Fruit fly (Drosophila melanogaster) whole organism, adult: Measurements from ENCODE around the gene Gyc89Da.
A peak's percentile ranks its signal among the peaks of the same experiment; 100 is the strongest.

Experiments
- CG11617 ChIP-seq: fragments of 200-800 bp; sonication (Bioruptor generic); optimal IDR thresholded peaks from 2 replicates; lab custom pipeline; 2017; ENCODE audit warnings: mild to moderate bottlenecking, missing biosample characterization, missing genetic modification reagents, missing genetic modification characterization
- CG12768 ChIP-seq: fragments of 200-800 bp; sonication (Bioruptor generic); optimal IDR thresholded peaks from 2 replicates; lab custom pipeline; 2017; ENCODE audit warnings: missing biosample characterization, missing genetic modification characterization, mild to moderate bottlenecking, moderate library complexity, missing genetic modification reagents
- CG14711 ChIP-seq: fragments of 200-800 bp; sonication (Bioruptor generic); optimal IDR thresholded peaks from 2 replicates; lab custom pipeline; 2018; ENCODE audit warnings: missing biosample characterization, mild to moderate bottlenecking, missing genetic modification characterization, moderate library complexity
- CG1620 ChIP-seq: fragments of 200-800 bp; sonication (Bioruptor generic); optimal IDR thresholded peaks from 2 replicates; lab custom pipeline; 2016; ENCODE audit warnings: missing biosample characterization, missing genetic modification characterization
- CG33017 ChIP-seq: fragments of 200-800 bp; sonication (Bioruptor generic); optimal IDR thresholded peaks from 2 replicates; lab custom pipeline; 2018; ENCODE audit warnings: missing biosample characterization, mild to moderate bottlenecking, missing genetic modification characterization, moderate library complexity
- CG5204 ChIP-seq: fragments of 200-800 bp; sonication (Bioruptor generic); optimal IDR thresholded peaks from 2 replicates; lab custom pipeline; 2016; ENCODE audit warnings: missing biosample characterization, missing genetic modification characterization
- CG7045 ChIP-seq: fragments of 200-800 bp; sonication (Bioruptor generic); optimal IDR thresholded peaks from 2 replicates; lab custom pipeline; 2017; ENCODE audit warnings: missing biosample characterization, mild to moderate bottlenecking, missing genetic modification characterization
- CG7101 ChIP-seq: fragments of 200-800 bp; sonication (Bioruptor generic); optimal IDR thresholded peaks from 2 replicates; lab custom pipeline; 2018; ENCODE audit warnings: missing biosample characterization, mild to moderate bottlenecking, missing genetic modification characterization, moderate library complexity
- Clk ChIP-seq: fragments of 200-800 bp; sonication (Bioruptor generic); optimal IDR thresholded peaks from 2 replicates; lab custom pipeline; 2017; ENCODE audit warnings: missing biosample characterization, missing genetic modification characterization
- Crg-1 ChIP-seq: fragments of 200-800 bp; sonication (Bioruptor generic); optimal IDR thresholded peaks from 2 replicates; lab custom pipeline; 2016; ENCODE audit warnings: missing biosample characterization, missing genetic modification characterization
- Hr96 ChIP-seq: fragments of 200-800 bp; sonication (Bioruptor generic); optimal IDR thresholded peaks from 2 replicates; lab custom pipeline; 2016; ENCODE audit warnings: missing biosample characterization, missing genetic modification characterization
- Mnt ChIP-seq: fragments of 200-800 bp; sonication (Bioruptor generic); optimal IDR thresholded peaks from 2 replicates; lab custom pipeline; 2016; ENCODE audit warnings: missing biosample characterization, mild to moderate bottlenecking, missing genetic modification characterization
- bab1 ChIP-seq: fragments of 200-800 bp; sonication (Bioruptor generic); optimal IDR thresholded peaks from 3 replicates; lab custom pipeline; 2019; ENCODE audit warnings: missing biosample characterization, mild to moderate bottlenecking, missing genetic modification characterization, moderate library complexity
- cic ChIP-seq: fragments of 200-800 bp; sonication (Bioruptor generic); optimal IDR thresholded peaks from 2 replicates; lab custom pipeline; 2017; ENCODE audit warnings: missing biosample characterization, mild to moderate bottlenecking, missing genetic modification characterization, moderate library complexity
- cnc ChIP-seq, 2 experiments: fragments of >200 bp; optimal IDR thresholded peaks; 2 replicates each; lab custom pipeline; 2017
- kay ChIP-seq: fragments of 200-800 bp; sonication (Bioruptor generic); peaks from one replicate; lab custom pipeline; 2016; ENCODE audit warnings: missing biosample characterization, missing genetic modification characterization, borderline replicate concordance
- ovo ChIP-seq: fragments of 200-800 bp; sonication (Bioruptor generic); optimal IDR thresholded peaks from 2 replicates; lab custom pipeline; 2016; ENCODE audit warnings: missing biosample characterization, missing genetic modification characterization
- pad ChIP-seq: fragments of 200-800 bp; sonication (Bioruptor generic); optimal IDR thresholded peaks from 3 replicates; lab custom pipeline; 2017; ENCODE audit warnings: missing biosample characterization, missing genetic modification characterization, mild to moderate bottlenecking, moderate library complexity, missing genetic modification reagents
- tj ChIP-seq: fragments of 200-800 bp; sonication (Bioruptor generic); optimal IDR thresholded peaks from 3 replicates; lab custom pipeline; 2017; ENCODE audit warnings: missing biosample characterization, mild to moderate bottlenecking, missing genetic modification characterization, moderate library complexity
- toe ChIP-seq: fragments of 200-800 bp; sonication (Bioruptor generic); optimal IDR thresholded peaks from 2 replicates; lab custom pipeline; 2016; ENCODE audit warnings: missing biosample characterization, missing genetic modification characterization

The Gyc89Da gene

DNA sequence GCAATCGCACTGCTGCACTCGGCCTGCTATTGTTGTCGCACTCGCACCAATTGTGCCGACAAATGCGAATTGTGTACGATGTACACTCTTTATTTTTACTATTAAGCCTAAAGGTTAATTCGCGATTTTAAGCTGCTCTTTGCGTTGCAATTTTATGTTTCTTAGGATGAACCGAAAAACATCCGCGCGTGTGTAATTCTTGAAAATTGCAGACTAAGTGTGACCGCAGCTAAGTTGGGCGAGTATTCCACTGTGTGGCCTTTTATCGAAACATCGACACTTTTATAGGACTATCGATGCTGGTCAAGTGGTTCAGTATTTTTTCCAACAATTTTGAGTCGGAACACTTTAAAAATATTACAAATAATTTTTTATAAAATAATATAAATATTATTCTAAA lies 18.8 kb upstream of the Gyc89Da start, which contains the start of gene Pak3:
Pak3 (minus strand) TSS at position 225 of the 400 bp plus-strand sequence.
- TF ChIP-seq CG7101 (tag; lab: Kevin White, UChicago) (peak; percentile 22), CG33017 (peak; percentile 9), toe (no peak), Crg-1 (GFP tag; lab: Kevin White, UChicago) (no peak), CG5204 (no peak), kay (GFP tag; lab: Kevin White, UChicago) (peak; percentile 44), pad (GFP tag; lab: Kevin White, UChicago) (no peak), CG11617 (no peak), CG14711 (tag; lab: Kevin White, UChicago) (peak; percentile 18), bab1 (GFP tag; lab: Kevin White, UChicago) (peak; percentile 66), ovo (GFP tag; lab: Kevin White, UChicago) (no peak), CG1620 (GFP tag; lab: Kevin White, UChicago) (peak; percentile 9), CG7045 (no peak), Mnt (no peak), Clk (GFP tag; lab: Kevin White, UChicago) (no peak)

DNA sequence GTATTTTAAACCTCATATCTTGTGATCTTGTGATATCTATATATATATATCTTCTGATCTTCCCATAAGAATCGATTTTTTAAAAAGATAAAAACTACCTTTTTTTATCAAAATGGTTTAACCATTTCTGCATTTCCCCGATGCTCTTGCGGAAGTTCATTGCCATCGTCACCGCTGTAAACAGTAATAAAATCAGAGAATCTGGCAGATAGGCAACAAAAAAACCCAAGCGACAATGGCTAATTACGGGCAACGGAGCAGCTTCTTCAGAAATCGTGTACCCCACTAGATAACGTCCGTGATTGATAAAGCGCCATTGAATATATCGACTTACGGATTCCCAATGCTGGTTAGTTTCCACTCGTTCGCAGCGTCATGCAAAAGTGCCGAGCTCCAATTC lies 18.2 kb upstream of the Gyc89Da start, which contains the start of gene CG10405:
CG10405 (plus strand) TSS at position 301 of the 400 bp plus-strand sequence.
- TF ChIP-seq Clk (GFP tag; lab: Kevin White, UChicago) (no peak), Mnt (no peak), cic (GFP tag; lab: Kevin White, UChicago) (no peak), CG5204 (no peak), Hr96 (no peak), CG7045 (no peak)

DNA sequence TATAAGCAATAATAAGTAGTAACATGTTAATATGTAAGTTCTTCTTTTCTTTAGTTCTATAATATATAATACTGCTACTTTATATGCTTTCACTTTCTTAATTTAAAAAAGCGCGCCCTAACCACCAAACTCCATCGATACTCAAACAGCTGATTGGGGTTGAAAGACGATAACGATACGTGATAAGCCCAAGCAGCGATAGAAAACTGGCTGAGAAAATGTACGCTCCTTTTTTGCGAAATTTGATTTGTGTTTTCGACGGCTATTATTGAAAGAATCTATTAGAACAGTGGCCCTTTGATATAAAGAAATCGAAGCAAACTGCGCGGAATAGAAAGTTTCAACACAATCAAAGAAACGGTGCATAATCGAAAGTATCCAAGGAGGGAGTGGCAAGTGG lies 16.5 kb upstream of the Gyc89Da start, which contains the start of gene CG14883:
CG14883 (plus strand) TSS at position 178 of the 400 bp plus-strand sequence.
- TF ChIP-seq Hr96 (no peak), cic (GFP tag; lab: Kevin White, UChicago) (no peak), kay (GFP tag; lab: Kevin White, UChicago) (peak; percentile 42)

DNA sequence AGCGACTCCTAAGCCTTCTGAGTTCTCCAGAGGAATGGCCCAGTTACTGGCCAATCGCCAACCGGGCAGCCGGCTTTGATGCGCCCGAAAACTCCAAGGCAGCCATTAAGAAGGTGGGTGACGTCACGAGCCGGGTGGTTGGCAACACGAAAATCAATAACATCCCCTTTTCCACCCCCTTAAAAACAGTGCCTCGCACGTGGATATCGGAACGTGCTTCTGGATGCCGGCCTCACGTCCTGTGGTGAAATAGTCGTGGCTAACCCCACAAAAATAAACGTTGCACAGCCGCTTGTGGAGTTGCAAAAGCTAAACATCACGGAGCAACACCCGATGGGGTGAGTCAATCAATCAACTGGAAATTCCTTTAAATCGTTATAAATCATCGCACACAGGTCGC lies 15.8 kb upstream of the Gyc89Da start:
- TF ChIP-seq tj (GFP tag; lab: Kevin White, UChicago): no peak
- TF ChIP-seq Mnt: no peak
- TF ChIP-seq CG11617: no peak

DNA sequence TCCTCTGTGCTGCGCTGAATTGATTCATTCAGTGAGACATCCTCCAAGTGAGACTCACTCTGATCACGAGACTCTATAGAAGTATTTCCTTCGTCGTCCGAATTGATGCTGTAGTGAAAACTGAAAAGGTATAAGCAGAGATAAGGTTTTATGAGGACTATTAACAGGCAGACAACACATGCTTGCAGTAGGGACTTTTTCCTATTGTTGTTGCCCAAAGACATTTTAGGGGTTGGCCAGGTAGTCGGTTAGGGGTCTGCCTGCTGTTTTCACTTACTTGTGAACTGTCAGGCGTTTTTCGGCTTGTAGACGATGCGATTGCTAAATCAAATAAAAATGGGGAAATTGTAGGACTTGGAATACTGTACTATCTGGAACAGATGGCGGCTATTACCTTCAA lies 3.8 kb upstream of the Gyc89Da start:
- TF ChIP-seq CG5204 (no peak), ovo (GFP tag; lab: Kevin White, UChicago) (no peak)

DNA sequence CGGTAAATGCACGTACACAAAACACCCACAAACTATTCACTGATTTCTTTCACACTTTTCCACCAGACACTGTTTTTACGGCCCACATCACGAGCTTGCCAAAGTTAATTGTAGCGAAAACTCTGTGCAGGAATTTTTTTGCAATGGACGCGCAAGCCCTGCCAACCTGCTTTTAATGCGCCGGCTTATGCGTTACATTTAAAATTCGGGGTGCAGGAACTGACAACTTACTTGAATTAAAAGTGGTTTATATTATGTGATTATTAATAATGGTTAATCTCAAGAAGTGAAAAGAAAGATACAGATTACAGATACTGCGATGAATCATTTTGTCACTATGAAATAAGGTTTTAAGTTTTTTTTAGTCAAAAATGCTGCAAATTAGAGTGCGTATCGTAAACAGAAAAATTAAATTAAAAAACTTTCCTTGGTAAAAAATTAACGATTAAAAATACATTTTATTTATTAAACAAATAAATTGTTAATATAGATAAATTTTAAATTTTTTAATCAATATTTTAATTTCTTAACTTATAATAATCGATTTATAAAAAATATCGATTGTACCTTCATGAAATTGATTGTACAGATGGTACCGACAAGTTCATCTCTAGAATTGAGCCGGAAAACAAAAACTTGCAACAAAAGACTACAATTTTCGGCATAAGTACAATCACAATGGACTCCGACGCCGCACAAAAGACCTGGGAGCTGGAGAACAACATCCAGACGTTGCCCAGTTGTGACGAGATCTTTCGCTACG lies 2.7 kb upstream of the Gyc89Da start, which contains the start of the genes CG42232 and CSN5:
CG42232 (minus strand) TSS at position 163 of the 763 bp plus-strand sequence.
CSN5 (plus strand) TSS at position 599 of the 763 bp plus-strand sequence.
- TF ChIP-seq kay (GFP tag; lab: Kevin White, UChicago) (no peak), Crg-1 (GFP tag; lab: Kevin White, UChicago) (no peak), tj (GFP tag; lab: Kevin White, UChicago) (peak; percentile 5), ovo (GFP tag; lab: Kevin White, UChicago) (peak; percentile 23), toe (peak; percentile 68), CG14711 (tag; lab: Kevin White, UChicago) (peak; percentile 49), Clk (GFP tag; lab: Kevin White, UChicago) (no peak), Hr96 (peak; percentile 31), CG1620 (GFP tag; lab: Kevin White, UChicago) (peak; percentile 40), Mnt (no peak), cnc (optimal IDR thresholded peaks at IDR 0.05; lab: Kevin White, UChicago) (no peak), CG11617 (peak; percentile 63), CG7101 (tag; lab: Kevin White, UChicago) (peak; percentile 34), CG7045 (peak; percentile 31), CG12768 (peak; percentile 35), CG5204 (peak; percentile 53), pad (GFP tag; lab: Kevin White, UChicago) (peak; percentile 11), bab1 (GFP tag; lab: Kevin White, UChicago) (peak; percentile 48)

DNA sequence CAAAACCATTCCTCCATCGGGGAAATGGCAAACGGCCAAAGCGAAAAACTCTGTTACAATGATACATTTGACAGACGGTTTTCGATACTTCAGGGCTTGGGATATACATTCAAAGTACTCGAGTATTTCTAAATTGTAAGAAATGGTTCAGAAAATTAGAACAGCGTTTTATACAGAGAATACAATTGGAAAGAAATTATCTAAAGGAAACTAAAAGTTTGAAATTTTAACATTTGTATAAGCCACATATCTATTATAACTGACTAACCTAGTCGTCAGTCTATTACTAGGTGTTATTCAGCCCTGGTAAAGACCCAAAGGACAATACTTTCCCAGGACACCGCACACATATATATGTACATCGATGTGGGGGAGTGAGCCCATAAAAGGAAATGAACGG lies 4.1 kb downstream of the Gyc89Da start:
- TF ChIP-seq CG1620 (GFP tag; lab: Kevin White, UChicago): no peak
- no peak for TF ChIP-seq CG14711 (tag; lab: Kevin White, UChicago)
- no peak for TF ChIP-seq ovo (GFP tag; lab: Kevin White, UChicago)
- no peak for TF ChIP-seq CG5204
- TF ChIP-seq Mnt: no peak
- no peak for TF ChIP-seq Hr96
- no peak for TF ChIP-seq CG7101 (tag; lab: Kevin White, UChicago)

DNA sequence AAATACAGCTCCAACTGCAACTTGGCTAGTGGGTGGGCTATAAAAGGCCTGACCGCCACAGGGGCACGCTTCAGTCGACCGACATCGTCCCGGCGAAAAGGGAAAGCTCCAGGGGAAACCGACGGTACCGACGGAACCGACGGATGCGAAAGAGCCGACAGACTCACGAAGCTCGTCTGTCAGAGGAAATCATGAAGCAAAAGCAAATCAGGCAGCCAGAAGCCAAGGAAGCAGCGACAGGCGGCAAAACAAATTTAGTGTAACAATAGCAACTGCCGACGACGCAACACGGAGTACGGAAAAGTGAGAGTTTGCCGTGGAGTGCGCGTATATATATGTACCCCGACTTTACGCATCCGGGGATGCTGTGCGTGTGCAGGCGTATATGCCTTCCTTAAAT lies 4.6 kb downstream of the Gyc89Da start, which contains the start of gene Gyc89Db:
Gyc89Db (plus strand) TSS at position 78 of the 400 bp plus-strand sequence.
- TF ChIP-seq cnc (optimal IDR thresholded peaks at IDR 0.05; lab: Kevin White, UChicago): no peak
- TF ChIP-seq Mnt: no peak
- no peak for TF ChIP-seq CG33017
- no peak for TF ChIP-seq pad (GFP tag; lab: Kevin White, UChicago)
- TF ChIP-seq Clk (GFP tag; lab: Kevin White, UChicago): no peak
- TF ChIP-seq CG7101 (tag; lab: Kevin White, UChicago): no peak
